Worm (Caenorhabditis elegans) whole organism, L1 larva: Measurements from ENCODE around the gene K02D10.8.

Experiments
- C04F5.9 ChIP-seq: sonication (generic microtip); optimal IDR thresholded peaks from 2 replicates; lab custom pipeline; 2016; ENCODE audit warnings: missing genetic modification characterization, missing compliant biosample characterization
- Y116A8C.19 ChIP-seq: sonication (generic microtip); optimal IDR thresholded peaks from 2 replicates; lab custom pipeline; 2016; ENCODE audit warnings: missing compliant biosample characterization, missing genetic modification characterization, borderline replicate concordance
- alr-1 ChIP-seq: fragments of 200-800 bp; sonication (Bioruptor generic); optimal IDR thresholded peaks from 2 replicates; lab custom pipeline; 2018; ENCODE audit warnings: borderline replicate concordance, mild to moderate bottlenecking, missing genetic modification characterization, missing compliant biosample characterization
- aly-2 ChIP-seq: fragments of 150-350 bp; optimal IDR thresholded peaks from 2 replicates; lab custom pipeline; 2014; ENCODE audit warnings: missing biosample characterization, missing genetic modification characterization
- ceh-8 ChIP-seq: fragments of 200-800 bp; sonication (Bioruptor generic); optimal IDR thresholded peaks from 2 replicates; lab custom pipeline; 2018; ENCODE audit warnings: mild to moderate bottlenecking, missing genetic modification characterization, moderate library complexity, missing compliant biosample characterization
- ceh-88 ChIP-seq: fragments of 200-800 bp; sonication (Bioruptor generic); IDR thresholded peaks from 2 replicates; pipeline ENCODE4 v1.3.6; 2022; ENCODE audit warnings: missing genetic modification characterization, missing compliant biosample characterization
- dpl-1 ChIP-seq, 3 experiments: fragments of 150-350 bp in 2 of 3; sonication (generic microtip) in 1 of 3; optimal IDR thresholded peaks; 2 replicates each; lab custom pipeline; 2014 to 2017; ENCODE audit warnings: missing biosample characterization in 3 of 3, missing genetic modification characterization in 3 of 3, missing genetic modification reagents in 3 of 3
- dsc-1 ChIP-seq: sonication (generic microtip); optimal IDR thresholded peaks from 2 replicates; lab custom pipeline; 2016; ENCODE audit warnings: mild to moderate bottlenecking, missing genetic modification characterization, missing compliant biosample characterization
- efl-1 ChIP-seq, 4 experiments: fragments of 150-350 bp; optimal IDR thresholded peaks in 3 of 4; peaks in 1 of 4; 1 replicate in 1 of 4; 2 replicates in 3 of 4; lab custom pipeline; 2014; ENCODE audit warnings: missing biosample characterization in 2 of 4, missing genetic modification characterization in 2 of 4, missing genetic modification reagents in 2 of 4
- egl-13 ChIP-seq: sonication (generic microtip); optimal IDR thresholded peaks from 2 replicates; lab custom pipeline; 2016; ENCODE audit warnings: missing genotype, missing genetic modification reagents, missing genetic modification characterization, missing compliant biosample characterization
- elt-3 ChIP-seq, 6 experiments: fragments of 150-350 bp in 1 of 6; sonication (generic microtip); optimal IDR thresholded peaks; 2 replicates each; lab custom pipeline; 2017 to 2018; ENCODE audit warnings: missing biosample characterization in 6 of 6, missing genetic modification characterization in 6 of 6, inconsistent platforms in 1 of 6
- ets-5 ChIP-seq: fragments of 200-800 bp; sonication (Bioruptor generic); IDR thresholded peaks from 2 replicates; pipeline ENCODE4 v1.3.6; 2022; ENCODE audit warnings: missing genetic modification characterization, missing compliant biosample characterization
- fkh-4 ChIP-seq: sonication (generic microtip); optimal IDR thresholded peaks from 2 replicates; lab custom pipeline; 2016; ENCODE audit warnings: missing compliant biosample characterization, missing genetic modification characterization, borderline replicate concordance
- fos-1 ChIP-seq: fragments of 150-350 bp; optimal IDR thresholded peaks from 2 replicates; lab custom pipeline; 2014; ENCODE audit warnings: missing biosample characterization, missing genetic modification characterization
- hlh-4 ChIP-seq: sonication (generic microtip); optimal IDR thresholded peaks from 2 replicates; lab custom pipeline; 2016; ENCODE audit warnings: mild to moderate bottlenecking, missing genetic modification characterization, missing compliant biosample characterization
- hpl-2 ChIP-seq: fragments of 150-350 bp; optimal IDR thresholded peaks from 2 replicates; lab custom pipeline; 2014; ENCODE audit warnings: missing biosample characterization, missing genetic modification reagents, missing genetic modification characterization
- isw-1 ChIP-seq: fragments of 200-800 bp; sonication (Bioruptor generic); IDR thresholded peaks from 2 replicates; pipeline ENCODE4 v1.3.6; 2022; ENCODE audit warnings: missing genetic modification characterization, missing compliant biosample characterization
- jun-1 ChIP-seq: fragments of 150-350 bp; optimal IDR thresholded peaks from 2 replicates; lab custom pipeline; 2014; ENCODE audit warnings: missing biosample characterization, missing genetic modification reagents, missing genetic modification characterization
- lin-15B ChIP-seq: fragments of 150-350 bp; sonication (generic microtip); optimal IDR thresholded peaks from 3 replicates; lab custom pipeline; 2014; ENCODE audit warnings: missing biosample characterization, missing genetic modification characterization
- lin-35 ChIP-seq, 2 experiments: fragments of 150-350 bp; optimal IDR thresholded peaks; 2 replicates each; lab custom pipeline; 2014; ENCODE audit warnings: missing biosample characterization in 2 of 2, missing genetic modification characterization in 2 of 2, missing genetic modification reagents in 2 of 2
- lin-39 ChIP-seq: fragments of 150-350 bp; optimal IDR thresholded peaks from 2 replicates; lab custom pipeline; 2014; ENCODE audit warnings: missing biosample characterization, missing genetic modification reagents, missing genetic modification characterization
- lir-3 ChIP-seq: sonication (generic microtip); optimal IDR thresholded peaks from 2 replicates; lab custom pipeline; 2016; ENCODE audit warnings: mild to moderate bottlenecking, missing genetic modification characterization, moderate library complexity, missing compliant biosample characterization; ENCODE audit not compliant: poor library complexity
- lsy-2 ChIP-seq, 2 experiments: fragments of 150-350 bp; optimal IDR thresholded peaks; 2 replicates each; lab custom pipeline; 2014; ENCODE audit warnings: missing biosample characterization in 2 of 2, missing genetic modification characterization in 2 of 2
- mef-2 ChIP-seq: fragments of 150-350 bp; optimal IDR thresholded peaks from 2 replicates; lab custom pipeline; 2014; ENCODE audit warnings: missing biosample characterization, missing genetic modification characterization
- mep-1 ChIP-seq: fragments of 150-350 bp; optimal IDR thresholded peaks from 2 replicates; lab custom pipeline; 2014; ENCODE audit warnings: missing biosample characterization, missing genetic modification characterization
- nhr-11 ChIP-seq: fragments of 150-350 bp; optimal IDR thresholded peaks from 2 replicates; lab custom pipeline; 2014; ENCODE audit warnings: missing biosample characterization, missing genetic modification characterization
- nhr-71 ChIP-seq: sonication (generic microtip); optimal IDR thresholded peaks from 2 replicates; lab custom pipeline; 2016; ENCODE audit warnings: mild to moderate bottlenecking, missing genetic modification characterization, moderate library complexity, missing compliant biosample characterization
- nhr-85 ChIP-seq: sonication (generic microtip); peaks from one replicate; lab custom pipeline; 2016; ENCODE audit warnings: missing genetic modification characterization, inconsistent platforms, missing compliant biosample characterization
- sox-4 ChIP-seq: sonication (generic microtip); optimal IDR thresholded peaks from 2 replicates; lab custom pipeline; 2016; ENCODE audit warnings: missing genetic modification characterization, missing compliant biosample characterization
- sptf-1 ChIP-seq: fragments of 150-350 bp; optimal IDR thresholded peaks from 2 replicates; lab custom pipeline; 2014; ENCODE audit warnings: missing biosample characterization, missing genetic modification characterization
- sup-37 ChIP-seq: fragments of 200-800 bp; sonication (Bioruptor generic); optimal IDR thresholded peaks from 2 replicates; lab custom pipeline; 2018; ENCODE audit warnings: mild to moderate bottlenecking, missing genetic modification characterization, missing compliant biosample characterization
- swsn-7 ChIP-seq: sonication (generic microtip); optimal IDR thresholded peaks from 2 replicates; lab custom pipeline; 2016; ENCODE audit warnings: missing genetic modification characterization, missing compliant biosample characterization
- tbx-2 ChIP-seq: sonication (generic microtip); optimal IDR thresholded peaks from 2 replicates; lab custom pipeline; 2016; ENCODE audit warnings: missing genetic modification characterization, missing compliant biosample characterization
- unc-86 ChIP-seq: sonication (generic microtip); optimal IDR thresholded peaks from 2 replicates; lab custom pipeline; 2016; ENCODE audit warnings: missing genetic modification characterization, missing compliant biosample characterization
- unc-98 ChIP-seq: fragments of 200-800 bp; sonication (Bioruptor generic); IDR thresholded peaks from 2 replicates; pipeline ENCODE4 v1.3.6; 2022; ENCODE audit warnings: missing genetic modification characterization, missing compliant biosample characterization
- xbp-1 ChIP-seq: sonication (generic microtip); optimal IDR thresholded peaks from 2 replicates; lab custom pipeline; 2016; ENCODE audit warnings: missing genetic modification characterization, missing compliant biosample characterization
- zag-1 ChIP-seq: fragments of 150-350 bp; optimal IDR thresholded peaks from 2 replicates; lab custom pipeline; 2014; ENCODE audit warnings: missing biosample characterization, missing genetic modification characterization
- ztf-11 ChIP-seq, 2 experiments: sonication (generic microtip); optimal IDR thresholded peaks; 2 replicates each; lab custom pipeline; 2016 to 2017; ENCODE audit warnings: missing genetic modification characterization in 2 of 2, missing biosample characterization in 1 of 2, missing compliant biosample characterization in 1 of 2

K02D10.8 gene

ce11 chrIII:8754682-8755081 lies 31.5 kb upstream of the K02D10.8 start, which contains the start of gene tomm-70 (continued):
- TF ChIP-seq ceh-88 (GFP tag; lab: Robert Waterston, UW) (no peak), Y116A8C.19 (tag; lab: Kevin White, UChicago) (no peak), swsn-7 (tag; lab: Kevin White, UChicago) (peak; percentile 2), mef-2 (no peak)

ce11 chrIII:8761040-8761654 lies 25.0 kb upstream of the K02D10.8 start, which contains the start of gene aak-1:
Gene aak-1, minus strand, starts transcription at chrIII:8761090.
- TF ChIP-seq dsc-1 (tag; lab: Kevin White, UChicago) = peak; percentile 66
- TF ChIP-seq zag-1 = no peak
- no peak for TF ChIP-seq tbx-2 (tag; lab: Kevin White, UChicago)
- TF ChIP-seq sptf-1 (tag; lab: Kevin White, UChicago) = no peak
- no peak for TF ChIP-seq ztf-11 (tag; optimal IDR thresholded peaks at IDR 0.05; lab: Kevin White, UChicago)
- TF ChIP-seq egl-13 (tag; lab: Kevin White, UChicago) = no peak
- no peak for TF ChIP-seq ceh-88 (GFP tag; lab: Robert Waterston, UW)
- no peak for TF ChIP-seq lin-15B (tag; lab: Kevin White, UChicago)
- no peak for TF ChIP-seq nhr-11 (tag; lab: Kevin White, UChicago)
- no peak for TF ChIP-seq C04F5.9 (tag; lab: Kevin White, UChicago)
- no peak for TF ChIP-seq efl-1 (optimal IDR thresholded peaks at IDR 0.05; lab: Kevin White, UChicago)
- peak in 1 of 2 experiments; percentile 86 for TF ChIP-seq efl-1 (GFP tag; optimal IDR thresholded peaks at IDR 0.05 in 1 of 2; lab: Kevin White, UChicago)
- TF ChIP-seq ets-5 (GFP tag; lab: Robert Waterston, UW) = no peak
- TF ChIP-seq sup-37 (GFP tag; lab: Kevin White, UChicago) = no peak
- TF ChIP-seq sox-4 (tag; lab: Kevin White, UChicago) = no peak
- TF ChIP-seq lir-3 = no peak
- no peak for TF ChIP-seq swsn-7 (tag; lab: Kevin White, UChicago)
- no peak for TF ChIP-seq unc-86 (tag; lab: Kevin White, UChicago)
- TF ChIP-seq jun-1 (tag; lab: Kevin White, UChicago) = no peak
- TF ChIP-seq lsy-2 (tag; optimal IDR thresholded peaks at IDR 0.05; lab: Kevin White, UChicago) = no peak
- peak; percentile 7 for TF ChIP-seq fkh-4
- no peak for TF ChIP-seq mep-1
- no peak for TF ChIP-seq hlh-4 (tag; lab: Kevin White, UChicago)
- no peak for TF ChIP-seq lin-35 (GFP tag; optimal IDR thresholded peaks at IDR 0.05; lab: Kevin White, UChicago)
- TF ChIP-seq xbp-1 (tag; lab: Kevin White, UChicago) = no peak
- TF ChIP-seq isw-1 (GFP tag; lab: Robert Waterston, UW) = no peak

ce11 chrIII:8762016-8762415 lies 24.2 kb upstream of the K02D10.8 start:
- TF ChIP-seq tbx-2 (tag; lab: Kevin White, UChicago) = no peak
- TF ChIP-seq dsc-1 (tag; lab: Kevin White, UChicago) = peak; percentile 56
- TF ChIP-seq fkh-4 = peak; percentile 21

ce11 chrIII:8763111-8763510 lies 23.1 kb upstream of the K02D10.8 start:
- no peak for TF ChIP-seq fkh-4
- no peak for TF ChIP-seq efl-1 (optimal IDR thresholded peaks at IDR 0.05; lab: Kevin White, UChicago)
- peak in 1 of 2 experiments; percentile 79 for TF ChIP-seq efl-1 (GFP tag; optimal IDR thresholded peaks at IDR 0.05 in 1 of 2; lab: Kevin White, UChicago)

ce11 chrIII:8765030-8765429 lies 21.1 kb upstream of the K02D10.8 start:
- no peak for TF ChIP-seq Y116A8C.19 (tag; lab: Kevin White, UChicago)
- peak; percentile 60 for TF ChIP-seq dsc-1 (tag; lab: Kevin White, UChicago)

ce11 chrIII:8766467-8766866 lies 19.7 kb upstream of the K02D10.8 start:
- TF ChIP-seq efl-1 (optimal IDR thresholded peaks at IDR 0.05; lab: Kevin White, UChicago) (no peak), efl-1 (GFP tag; optimal IDR thresholded peaks at IDR 0.05 in 1 of 2; lab: Kevin White, UChicago) (no peak), unc-98 (GFP tag; lab: Robert Waterston, UW) (no peak), ztf-11 (tag; optimal IDR thresholded peaks at IDR 0.05; lab: Kevin White, UChicago) (no peak), C04F5.9 (tag; lab: Kevin White, UChicago) (no peak), nhr-71 (tag; lab: Kevin White, UChicago) (no peak), aly-2 (tag; lab: Kevin White, UChicago) (no peak), alr-1 (tag; lab: Kevin White, UChicago) (no peak), elt-3 (tag; optimal IDR thresholded peaks at IDR 0.05; lab: Kevin White, UChicago) (no peak), fos-1 (no peak), hpl-2 (GFP tag; lab: Kevin White, UChicago) (no peak), nhr-85 (no peak), Y116A8C.19 (tag; lab: Kevin White, UChicago) (no peak), lin-39 (tag; lab: Kevin White, UChicago) (no peak), ceh-8 (GFP tag; lab: Kevin White, UChicago) (no peak), dpl-1 (GFP tag; optimal IDR thresholded peaks at IDR 0.05; lab: Kevin White, UChicago) (no peak), lsy-2 (tag; optimal IDR thresholded peaks at IDR 0.05; lab: Kevin White, UChicago) (no peak), sptf-1 (tag; lab: Kevin White, UChicago) (no peak)
- TF ChIP-seq, all 84 proteins: peak for 0
